Worm (Caenorhabditis elegans) whole organism, young adult: ENCODE results near the gene math-38.

Experiments
- F10E7.11 ChIP-seq: sonication (generic microtip); optimal IDR thresholded peaks from 2 replicates; lab custom pipeline; 2017; ENCODE audit warnings: mild to moderate bottlenecking, missing genetic modification characterization, moderate library complexity, missing compliant biosample characterization
- F22D6.2 ChIP-seq: sonication (generic microtip); optimal IDR thresholded peaks from 2 replicates; lab custom pipeline; 2016; ENCODE audit warnings: mild to moderate bottlenecking, missing genetic modification characterization, missing compliant biosample characterization
- F23B12.7 ChIP-seq: sonication (generic microtip); optimal IDR thresholded peaks from 2 replicates; lab custom pipeline; 2017; ENCODE audit warnings: missing genetic modification characterization, mild to moderate bottlenecking, missing compliant biosample characterization, antibody characterized with exemption, moderate library complexity; ENCODE audit not compliant: insufficient read depth
- T07F8.4 ChIP-seq: sonication (generic microtip); optimal IDR thresholded peaks from 2 replicates; lab custom pipeline; 2016; ENCODE audit warnings: mild to moderate bottlenecking, missing genetic modification characterization, moderate library complexity, missing compliant biosample characterization
- Y56A3A.18 ChIP-seq: fragments of 200-800 bp; sonication (Bioruptor generic); IDR thresholded peaks from 2 replicates; pipeline ENCODE4 v1.3.6; 2022; ENCODE audit warnings: missing genetic modification reagents, missing genetic modification characterization, missing compliant biosample characterization
- Y95B8A.8 ChIP-seq: fragments of 200-800 bp; sonication (Bioruptor generic); IDR thresholded peaks from 2 replicates; pipeline ENCODE4 v1.3.6; 2022; ENCODE audit warnings: missing genetic modification reagents, missing genetic modification characterization, missing compliant biosample characterization
- fkh-3 ChIP-seq: sonication (generic microtip); optimal IDR thresholded peaks from 2 replicates; lab custom pipeline; 2016; ENCODE audit warnings: mild to moderate bottlenecking, missing genetic modification characterization, missing compliant biosample characterization
- him-1 ChIP-seq: sonication (generic microtip); optimal IDR thresholded peaks from 2 replicates; lab custom pipeline; 2016; ENCODE audit warnings: missing genotype, missing genetic modification reagents, missing genetic modification characterization, missing compliant biosample characterization
- rpc-1 ChIP-seq, 2 experiments: fragments of 150-350 bp in 1 of 2; sonication (generic microtip) in 1 of 2; optimal IDR thresholded peaks; 2 replicates each; lab custom pipeline; 2014 to 2018; ENCODE audit warnings: missing biosample characterization in 1 of 2, missing genetic modification characterization in 1 of 2, missing genetic modification reagents in 1 of 2, missing genotype in 1 of 2
- tbp1 ChIP-seq: fragments of 200-800 bp; sonication (Bioruptor generic); optimal IDR thresholded peaks from 2 replicates; lab custom pipeline; 2018; ENCODE audit warnings: mild to moderate bottlenecking, missing genetic modification characterization, missing compliant biosample characterization
- unc-62 ChIP-seq: fragments of 150-350 bp; optimal IDR thresholded peaks from 2 replicates; lab custom pipeline; 2014; ENCODE audit warnings: missing biosample characterization, missing genetic modification reagents, missing genetic modification characterization
- ztf-22 ChIP-seq: fragments of 200-800 bp; sonication (Bioruptor generic); optimal IDR thresholded peaks from 2 replicates; lab custom pipeline; 2018; ENCODE audit warnings: mild to moderate bottlenecking, missing genetic modification characterization, moderate library complexity, missing compliant biosample characterization

- no peak for TF ChIP-seq tbp1 (GFP tag; lab: Kevin White, UChicago)
- TF ChIP-seq F10E7.11 (tag; lab: Kevin White, UChicago), result no peak
- no peak for TF ChIP-seq fkh-3 (tag; lab: Kevin White, UChicago)
- TF ChIP-seq F23B12.7 (tag; lab: Kevin White, UChicago), result no peak
- TF ChIP-seq him-1, result no peak
- no peak for TF ChIP-seq unc-62 (GFP tag; lab: Kevin White, UChicago)
- TF ChIP-seq T07F8.4, result no peak
- TF ChIP-seq Y56A3A.18 (GFP tag; lab: Robert Waterston, UW), result no peak
- TF ChIP-seq F22D6.2 (tag; lab: Kevin White, UChicago), result no peak
- no peak for TF ChIP-seq Y95B8A.8 (GFP tag; lab: Robert Waterston, UW)
- no peak for TF ChIP-seq rpc-1 (optimal IDR thresholded peaks at IDR 0.05; lab: Kevin White, UChicago)
- no peak for TF ChIP-seq rpc-1 (tag; optimal IDR thresholded peaks at IDR 0.05; lab: Kevin White, UChicago)
- TF ChIP-seq ztf-22 (GFP tag; lab: Kevin White, UChicago), result no peak
Observed at ce11 chrII:1535931-1536330, 43.9 kb downstream of the math-38 start, which contains the start of gene fbxb-43.
